Worm (Caenorhabditis elegans) whole organism, early embryonic: ENCODE data around the gene srx-125.

Source experiments
- F13C5.2 ChIP-seq: sonication (generic microtip); optimal IDR thresholded peaks from 2 replicates; lab custom pipeline; 2017; ENCODE audit warnings: mild to moderate bottlenecking, missing genetic modification characterization, inconsistent platforms, missing compliant biosample characterization
- ama-1 ChIP-seq: fragments of 150-350 bp; optimal IDR thresholded peaks from 2 replicates; lab custom pipeline; 2014
- ceh-13 ChIP-seq: fragments of 200-800 bp; sonication (Bioruptor generic); optimal IDR thresholded peaks from 2 replicates; lab custom pipeline; 2018; ENCODE audit warnings: mild to moderate bottlenecking, missing genetic modification characterization, missing compliant biosample characterization
- ets-7 ChIP-seq: sonication (generic microtip); optimal IDR thresholded peaks from 2 replicates; lab custom pipeline; 2016; ENCODE audit warnings: missing genotype, missing genetic modification characterization, missing compliant biosample characterization
- flt-1 ChIP-seq: fragments of 200-800 bp; sonication (Bioruptor generic); IDR thresholded peaks from 2 replicates; pipeline ENCODE4 v1.3.6; 2022; ENCODE audit warnings: missing genetic modification characterization, missing compliant biosample characterization
- hmbx-1 ChIP-seq: sonication (generic microtip); optimal IDR thresholded peaks from 2 replicates; lab custom pipeline; 2016; ENCODE audit warnings: mild to moderate bottlenecking, missing genetic modification characterization, missing compliant biosample characterization
- hnd-1 ChIP-seq: sonication (generic microtip); optimal IDR thresholded peaks from 2 replicates; lab custom pipeline; 2016; ENCODE audit warnings: missing genetic modification characterization, missing compliant biosample characterization
- pes-1 ChIP-seq: fragments of 200-800 bp; sonication (Bioruptor generic); IDR thresholded peaks from 2 replicates; pipeline ENCODE4 v1.3.6; 2022; ENCODE audit warnings: missing genetic modification reagents, missing genetic modification characterization, missing compliant biosample characterization
- tbx-11 ChIP-seq: fragments of 200-800 bp; sonication (Bioruptor generic); IDR thresholded peaks from 2 replicates; pipeline ENCODE4 v1.3.6; 2022; ENCODE audit warnings: missing genetic modification characterization, missing compliant biosample characterization

DNA sequence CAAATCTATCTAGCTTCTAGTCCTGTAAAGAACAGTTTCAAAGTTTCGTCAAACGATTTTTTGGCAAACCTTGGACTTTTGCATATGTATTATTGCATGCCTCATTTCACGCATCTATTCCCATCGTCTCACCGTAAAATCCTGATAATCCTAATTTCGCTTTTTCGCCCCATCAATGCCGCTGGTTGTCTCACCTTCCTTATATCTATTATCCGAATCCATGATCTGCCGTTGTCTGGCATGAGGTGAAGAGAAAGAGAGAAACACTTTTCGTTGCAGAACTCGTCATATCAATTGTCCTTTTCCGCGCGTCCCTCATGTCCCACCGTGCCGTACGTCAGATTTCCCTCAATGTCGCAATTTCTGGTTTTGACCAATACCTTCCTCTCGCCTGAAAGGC lies 47.5 kb downstream of the srx-125 start, which contains the start of gene cut-2:
- no peak for TF ChIP-seq flt-1 (GFP tag; lab: Robert Waterston, UW)
- TF ChIP-seq F13C5.2 (tag; lab: Kevin White, UChicago): no peak
- no peak for TF ChIP-seq ama-1 (lab: Kevin White, UChicago)
- TF ChIP-seq pes-1 (GFP tag; lab: Robert Waterston, UW): no peak
- no peak for TF ChIP-seq tbx-11 (GFP tag; lab: Robert Waterston, UW)
- no peak for TF ChIP-seq hmbx-1 (tag; lab: Kevin White, UChicago)
- no peak for TF ChIP-seq hnd-1 (tag; lab: Kevin White, UChicago)
- TF ChIP-seq ceh-13: no peak
- TF ChIP-seq ets-7: no peak
